Worm (Caenorhabditis elegans) whole organism, L4 larva: ENCODE results near the gene F28H6.4.
A peak's percentile ranks its signal among the peaks of the same experiment; 100 is the strongest.
"Not testable (repeated sequence)": the region's sequence is repeated elsewhere in the genome, so short reads cannot be mapped to it uniquely, and the experiment has no call there.

Experiments used
- D1046.2 ChIP-seq: fragments of 200-800 bp; sonication (Bioruptor generic); IDR thresholded peaks from 2 replicates; pipeline ENCODE4 v1.3.6; 2022; ENCODE audit warnings: missing genetic modification characterization, missing compliant biosample characterization
- F26F4.8 ChIP-seq: fragments of 200-800 bp; sonication (Bioruptor generic); conservative IDR thresholded peaks from 2 replicates; pipeline ENCODE4 v1.3.6; 2022; ENCODE audit warnings: missing genetic modification characterization, missing compliant biosample characterization
- F44E2.7 ChIP-seq: fragments of 200-800 bp; sonication (Bioruptor generic); IDR thresholded peaks from 2 replicates; pipeline ENCODE4 v2.1.2; 2022; ENCODE audit warnings: missing genetic modification characterization, missing compliant biosample characterization
- F49E8.2 ChIP-seq: sonication (generic microtip); optimal IDR thresholded peaks from 2 replicates; lab custom pipeline; 2016; ENCODE audit warnings: missing compliant biosample characterization, mild to moderate bottlenecking, missing genetic modification characterization, borderline replicate concordance
- T26A8.4 ChIP-seq: fragments of 200-800 bp; sonication (Bioruptor generic); IDR thresholded peaks from 2 replicates; pipeline ENCODE4 v1.3.6; 2022; ENCODE audit warnings: missing genetic modification characterization, missing compliant biosample characterization
- Y105C5A.15 ChIP-seq: fragments of 200-800 bp; sonication (Bioruptor generic); IDR thresholded peaks from 2 replicates; pipeline ENCODE4 v1.3.6; 2022; ENCODE audit warnings: missing genetic modification characterization, missing compliant biosample characterization
- Y75B8A.6 ChIP-seq: fragments of 200-800 bp; sonication (Bioruptor generic); IDR thresholded peaks from 2 replicates; pipeline ENCODE4 v1.3.6; 2022; ENCODE audit warnings: missing genetic modification reagents, missing genetic modification characterization, missing compliant biosample characterization
- ceh-20 ChIP-seq: fragments of 200-800 bp; sonication (Bioruptor generic); IDR thresholded peaks from 2 replicates; pipeline ENCODE4 v1.3.6; 2022; ENCODE audit warnings: missing genetic modification reagents, missing genetic modification characterization, missing compliant biosample characterization
- daf-16 ChIP-seq, 3 experiments: sonication (generic microtip); optimal IDR thresholded peaks; 2 replicates each; lab custom pipeline; 2016 to 2017; ENCODE audit warnings: missing genetic modification characterization in 3 of 3, missing genetic modification reagents in 3 of 3, mild to moderate bottlenecking in 2 of 3, missing compliant biosample characterization in 2 of 3, missing biosample characterization in 1 of 3, moderate library complexity in 1 of 3
- daf-19 ChIP-seq: fragments of 200-800 bp; sonication (Bioruptor generic); conservative IDR thresholded peaks from 2 replicates; pipeline ENCODE4 v1.3.6; 2022; ENCODE audit warnings: missing genetic modification characterization, missing compliant biosample characterization
- dmd-6 ChIP-seq: fragments of 200-800 bp; sonication (Bioruptor generic); IDR thresholded peaks from 2 replicates; pipeline ENCODE4 v1.3.6; 2022; ENCODE audit warnings: missing genetic modification reagents, missing genetic modification characterization, missing compliant biosample characterization
- duxl-1 ChIP-seq: sonication (generic microtip); optimal IDR thresholded peaks from 2 replicates; lab custom pipeline; 2016; ENCODE audit warnings: mild to moderate bottlenecking, missing genetic modification characterization, moderate library complexity, missing compliant biosample characterization; ENCODE audit not compliant: poor library complexity
- dve-1 ChIP-seq: sonication (generic microtip); optimal IDR thresholded peaks from 2 replicates; lab custom pipeline; 2017; ENCODE audit warnings: antibody characterized with exemption, mild to moderate bottlenecking, missing genetic modification characterization, missing compliant biosample characterization; ENCODE audit not compliant: insufficient read depth
- egl-43 ChIP-seq: fragments of 200-800 bp; sonication (Bioruptor generic); IDR thresholded peaks from 2 replicates; pipeline ENCODE4 v1.3.6; 2022; ENCODE audit warnings: missing genetic modification reagents, missing genetic modification characterization, missing compliant biosample characterization
- gei-8 ChIP-seq: fragments of 200-800 bp; sonication (Bioruptor generic); optimal IDR thresholded peaks from 2 replicates; lab custom pipeline; 2018; ENCODE audit warnings: mild to moderate bottlenecking, missing genetic modification characterization, missing compliant biosample characterization
- jun-1 ChIP-seq: fragments of 150-350 bp; optimal IDR thresholded peaks from 2 replicates; lab custom pipeline; 2014; ENCODE audit warnings: missing biosample characterization, missing genetic modification reagents, missing genetic modification characterization
- lim-7 ChIP-seq: fragments of 200-800 bp; sonication (Bioruptor generic); IDR thresholded peaks from 2 replicates; pipeline ENCODE4 v1.3.6; 2022; ENCODE audit warnings: missing genetic modification characterization, missing compliant biosample characterization
- lin-15B ChIP-seq: fragments of 150-350 bp; sonication (generic microtip); optimal IDR thresholded peaks from 3 replicates; lab custom pipeline; 2014; ENCODE audit warnings: missing biosample characterization, missing genetic modification characterization
- lin-29 ChIP-seq: fragments of 200-800 bp; sonication (Bioruptor generic); IDR thresholded peaks from 2 replicates; pipeline ENCODE4 v1.3.6; 2022; ENCODE audit warnings: missing genetic modification reagents, missing genetic modification characterization, missing compliant biosample characterization
- lin-38 ChIP-seq: fragments of 200-800 bp; sonication (Bioruptor generic); IDR thresholded peaks from 2 replicates; pipeline ENCODE4 v1.3.6; 2022; ENCODE audit warnings: missing genetic modification reagents, missing genetic modification characterization, missing compliant biosample characterization
- lsy-2 ChIP-seq, 2 experiments: fragments of 150-350 bp in 1 of 2; sonication (generic microtip) in 1 of 2; optimal IDR thresholded peaks; 2 replicates each; lab custom pipeline; 2014 to 2017; ENCODE audit warnings: missing biosample characterization in 2 of 2, missing genetic modification characterization in 2 of 2
- madf-5 ChIP-seq, 2 experiments: fragments of 200-800 bp; sonication (Bioruptor generic); IDR thresholded peaks; 2 replicates each; pipeline ENCODE4 v1.3.6; 2022; ENCODE audit warnings: missing compliant biosample characterization in 2 of 2, missing genetic modification characterization in 2 of 2
- mdt-29 ChIP-seq: fragments of 200-800 bp; sonication (Bioruptor generic); IDR thresholded peaks from 2 replicates; pipeline ENCODE4 v1.3.6; 2022; ENCODE audit warnings: missing genetic modification reagents, missing genetic modification characterization, missing compliant biosample characterization
- mes-2 ChIP-seq: sonication (generic microtip); optimal IDR thresholded peaks from 2 replicates; lab custom pipeline; 2016; ENCODE audit warnings: missing genotype, mild to moderate bottlenecking, missing genetic modification characterization, missing compliant biosample characterization; ENCODE audit not compliant: poor library complexity, severe bottlenecking
- nhr-102 ChIP-seq: sonication (generic microtip); optimal IDR thresholded peaks from 2 replicates; lab custom pipeline; 2016; ENCODE audit warnings: mild to moderate bottlenecking, missing genetic modification characterization, moderate library complexity, missing compliant biosample characterization
- nhr-111 ChIP-seq: fragments of 200-800 bp; sonication (Bioruptor generic); optimal IDR thresholded peaks from 2 replicates; lab custom pipeline; 2018; ENCODE audit warnings: mild to moderate bottlenecking, missing genetic modification characterization, missing compliant biosample characterization
- nhr-48 ChIP-seq: sonication (generic microtip); optimal IDR thresholded peaks from 2 replicates; lab custom pipeline; 2016; ENCODE audit warnings: mild to moderate bottlenecking, missing genetic modification characterization, missing compliant biosample characterization
- nhr-77 ChIP-seq: fragments of 150-350 bp; optimal IDR thresholded peaks from 2 replicates; lab custom pipeline; 2014; ENCODE audit warnings: missing biosample characterization, missing genetic modification characterization
- spr-1 ChIP-seq: sonication (generic microtip); optimal IDR thresholded peaks from 2 replicates; lab custom pipeline; 2016; ENCODE audit warnings: mild to moderate bottlenecking, missing genetic modification characterization, missing compliant biosample characterization
- unc-62 ChIP-seq, 3 experiments: fragments of 150-350 bp in 1 of 3; sonication (generic microtip); optimal IDR thresholded peaks in 2 of 3; peaks in 1 of 3; 1 replicate in 1 of 3; 2 replicates in 2 of 3; lab custom pipeline; 2014 to 2017; ENCODE audit warnings: missing biosample characterization in 3 of 3, missing genetic modification characterization in 3 of 3, missing genetic modification reagents in 3 of 3, missing genotype in 1 of 3
- vab-7 ChIP-seq: fragments of 200-800 bp; sonication (Bioruptor generic); IDR thresholded peaks from 2 replicates; pipeline ENCODE4 v1.3.6; 2022; ENCODE audit warnings: missing genetic modification reagents, missing genetic modification characterization, missing compliant biosample characterization
- zfp-3 ChIP-seq: fragments of 200-800 bp; sonication (Bioruptor generic); conservative IDR thresholded peaks from 2 replicates; pipeline ENCODE4 v1.3.6; 2022; ENCODE audit warnings: missing genetic modification reagents, missing genetic modification characterization, missing compliant biosample characterization
- zip-11 ChIP-seq: fragments of 200-800 bp; sonication (Bioruptor generic); IDR thresholded peaks from 2 replicates; pipeline ENCODE4 v1.3.6; 2022; ENCODE audit warnings: missing genetic modification characterization, missing compliant biosample characterization
- ztf-11 ChIP-seq: fragments of 150-350 bp; optimal IDR thresholded peaks from 2 replicates; lab custom pipeline; 2014; ENCODE audit warnings: missing biosample characterization, missing genetic modification characterization

F28H6.4 gene

DNA sequence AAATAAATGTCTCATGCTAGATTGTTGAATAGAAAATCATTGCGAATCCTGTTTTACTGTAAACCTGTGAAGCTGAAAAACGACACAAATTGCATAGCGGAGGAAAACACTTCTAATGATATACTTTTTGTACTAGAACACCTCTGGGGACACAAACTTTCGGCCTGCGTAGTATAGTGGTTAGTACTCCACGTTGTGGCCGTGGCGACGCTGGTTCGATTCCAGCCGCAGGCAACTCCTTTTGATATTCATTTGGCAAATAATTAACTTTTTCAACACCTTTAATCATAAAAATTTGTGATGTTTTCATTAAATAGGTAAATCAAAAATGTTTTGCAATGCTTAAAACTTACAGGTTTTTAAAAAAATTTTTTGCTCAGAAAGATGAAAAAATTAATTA lies 7.2 kb downstream of the F28H6.4 start (continued):
- TF ChIP-seq mdt-29 (GFP tag; lab: Robert Waterston, UW) (0 out of 2 replicates have a peak, but pooled peaks have one; percentile 46), nhr-111 (GFP tag; lab: Kevin White, UChicago) (no peak), F49E8.2 (tag; lab: Kevin White, UChicago) (no peak)

DNA sequence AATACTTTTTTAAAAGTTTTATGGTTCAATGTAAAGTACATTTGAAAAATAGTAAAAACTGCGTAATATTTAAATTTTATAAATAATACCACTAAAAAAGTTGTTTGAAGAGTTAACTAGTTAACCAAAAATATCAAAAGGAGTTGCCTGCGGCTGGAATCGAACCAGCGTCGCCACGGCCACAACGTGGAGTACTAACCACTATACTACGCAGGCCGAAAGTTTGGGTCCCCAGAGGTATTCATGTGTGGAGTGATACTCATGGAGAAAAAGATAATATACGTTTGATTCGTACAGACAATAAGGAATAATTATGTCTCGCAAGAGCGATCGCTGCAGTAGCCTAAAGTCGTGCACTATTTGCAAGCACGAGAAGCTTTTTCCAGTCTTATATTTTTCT lies 9.1 kb downstream of the F28H6.4 start:
- TF ChIP-seq T26A8.4 (GFP tag; lab: Robert Waterston, UW) (peak; percentile 54; the same call in 1 of the 2 replicates), dmd-6 (peak; percentile 34; the same call in 1 of the 2 replicates), daf-16 (tag; optimal IDR thresholded peaks at IDR 0.05; lab: Kevin White, UChicago) (peak; percentile 10), lin-29 (0 out of 2 replicates have a peak, but pooled peaks have one; percentile 13), mes-2 (tag; lab: Kevin White, UChicago) (peak; percentile 25), egl-43 (GFP tag; lab: Robert Waterston, UW) (peak; percentile 78; the same call in 1 of the 2 replicates), duxl-1 (peak; percentile 43), madf-5 (GFP tag; IDR thresholded peaks at IDR 0.05; lab: Robert Waterston, UW) (0 out of 4 replicates have a peak, but pooled peaks of 1 of the 2 experiments have one; percentile 11), Y105C5A.15 (0 out of 2 replicates have a peak, but pooled peaks have one; percentile 44), daf-19 (GFP tag; lab: Robert Waterston, UW) (peak; percentile 68; the same call in 1 of the 2 replicates), lim-7 (GFP tag; lab: Robert Waterston, UW) (peak; percentile 58; the same call in 1 of the 2 replicates), lin-38 (GFP tag; lab: Robert Waterston, UW) (peak; percentile 62), vab-7 (GFP tag; lab: Robert Waterston, UW) (0 out of 2 replicates have a peak, but pooled peaks have one; percentile 45), F44E2.7 (GFP tag; lab: Robert Waterston, UW) (0 out of 2 replicates have a peak, but pooled peaks have one; percentile 42)
- TF ChIP-seq daf-16 (GFP tag; optimal IDR thresholded peaks at IDR 0.05; lab: Kevin White, UChicago): not testable (repeated sequence)

DNA sequence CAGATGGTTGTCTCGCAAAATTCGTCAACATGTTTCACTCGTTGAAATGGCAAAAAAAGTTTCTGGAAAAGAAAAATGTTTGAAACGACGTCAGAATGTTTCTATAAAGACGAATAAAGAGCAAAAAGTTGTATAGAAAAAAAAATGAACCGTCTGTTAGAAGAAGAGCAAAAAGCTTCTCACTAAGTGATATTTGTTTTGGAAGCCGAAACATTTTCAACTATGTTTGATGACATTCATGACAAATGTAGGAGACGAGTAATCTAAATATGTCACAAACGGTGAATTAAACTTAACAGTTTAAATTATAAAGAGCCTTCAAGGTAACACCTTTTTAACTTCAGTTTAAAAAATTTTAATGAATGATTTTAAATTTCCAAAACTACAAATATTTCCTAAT lies 12.4 kb downstream of the F28H6.4 start, which contains the start of gene nkat-1:
Gene nkat-1, minus strand, starts transcription at position 101 of the 400 bp plus-strand sequence.
- TF ChIP-seq D1046.2 (GFP tag; lab: Robert Waterston, UW) (no peak), Y75B8A.6 (GFP tag; lab: Robert Waterston, UW) (no peak), nhr-77 (no peak), nhr-102 (no peak), dve-1 (tag; lab: Kevin White, UChicago) (no peak), zip-11 (GFP tag; lab: Robert Waterston, UW) (no peak), jun-1 (tag; lab: Kevin White, UChicago) (no peak), zfp-3 (GFP tag; lab: Robert Waterston, UW) (no peak), F26F4.8 (GFP tag; lab: Robert Waterston, UW) (no peak), ceh-20 (GFP tag; lab: Robert Waterston, UW) (no peak), spr-1 (no peak), ztf-11 (tag; lab: Kevin White, UChicago) (no peak), unc-62 (GFP tag; optimal IDR thresholded peaks at IDR 0.05 in 1 of 2; lab: Kevin White, UChicago) (no peak), unc-62 (tag; optimal IDR thresholded peaks at IDR 0.05; lab: Kevin White, UChicago) (no peak), gei-8 (GFP tag; lab: Kevin White, UChicago) (no peak), lsy-2 (tag; optimal IDR thresholded peaks at IDR 0.05; lab: Kevin White, UChicago) (no peak), lin-15B (tag; lab: Kevin White, UChicago) (no peak), nhr-48 (tag; lab: Kevin White, UChicago) (no peak), vab-7 (GFP tag; lab: Robert Waterston, UW) (no peak), F49E8.2 (tag; lab: Kevin White, UChicago) (no peak)
